Fruit fly (Drosophila melanogaster) whole organism, wandering third instar larva: ENCODE measurements around the gene CG12617.

ENCODE experiments used
- Abd-B ChIP-seq: fragments of >200 bp; optimal IDR thresholded peaks from 2 replicates; lab custom pipeline; 2017; ENCODE audit warnings: missing biosample characterization, missing genetic modification characterization
- CG32264 ChIP-seq: fragments of 200-800 bp; sonication (Bioruptor generic); optimal IDR thresholded peaks from 2 replicates; lab custom pipeline; 2016; ENCODE audit warnings: missing biosample characterization, missing genetic modification characterization
- OdsH ChIP-seq: fragments of 200-800 bp; sonication (Bioruptor generic); optimal IDR thresholded peaks from 2 replicates; lab custom pipeline; 2016; ENCODE audit warnings: missing biosample characterization, mild to moderate bottlenecking, missing genetic modification characterization
- foxo ChIP-seq, 2 experiments: fragments of 200-800 bp; sonication (Bioruptor generic); optimal IDR thresholded peaks; 2 replicates in 1 of 2; 3 replicates in 1 of 2; lab custom pipeline; 2016 to 2017; ENCODE audit warnings: missing biosample characterization in 2 of 2, missing genetic modification characterization in 2 of 2
- h ChIP-seq: fragments of 200-800 bp; sonication (Bioruptor generic); optimal IDR thresholded peaks from 3 replicates; lab custom pipeline; 2016; ENCODE audit warnings: missing biosample characterization, mild to moderate bottlenecking, missing genetic modification characterization
- jim ChIP-seq: fragments of 175-275, 200-325 bp; sonication (Bioruptor generic); optimal IDR thresholded peaks from 2 replicates; lab custom pipeline; 2016; ENCODE audit warnings: missing biosample characterization, mild to moderate bottlenecking, missing genetic modification characterization

- TF ChIP-seq h (GFP tag; lab: Kevin White, UChicago) (no peak), Abd-B (GFP tag; lab: Kevin White, UChicago) (no peak), jim (no peak), CG32264 (GFP tag; lab: Kevin White, UChicago) (no peak), OdsH (GFP tag; lab: Kevin White, UChicago) (no peak), foxo (GFP tag; optimal IDR thresholded peaks at IDR 0.05; lab: Kevin White, UChicago) (no peak)
Observed at dm6 chr2L:20327375-20327774, 32.9 kb downstream of the CG12617 start.
